Worm (Caenorhabditis elegans): Measurements from ENCODE around the gene F57B1.9.
A peak's percentile ranks its signal among the peaks of the same experiment; 100 is the strongest.

The F57B1.9 gene

DNA sequence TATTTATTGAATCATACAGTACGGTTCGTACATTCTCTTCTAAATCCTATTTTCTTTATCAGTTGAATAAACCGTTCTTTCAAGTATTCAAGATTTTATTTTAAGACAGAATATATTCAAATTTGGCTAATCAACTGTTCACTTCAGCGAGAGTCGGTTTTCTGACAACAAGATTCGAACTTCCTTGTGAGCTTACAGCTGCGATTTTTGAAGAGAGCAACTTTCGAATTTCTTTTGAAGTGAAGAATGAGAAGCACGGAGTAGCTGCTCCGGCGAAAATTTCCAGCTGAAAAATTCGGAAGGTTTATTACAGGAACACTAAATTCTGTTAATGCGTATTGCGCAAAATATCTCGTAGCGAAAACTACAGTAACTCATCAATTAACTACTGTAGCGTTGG is 16.3 kb downstream of the F57B1.9 start:
- TF ChIP-seq lin-54 (GFP tag; optimal IDR thresholded peaks at IDR 0.05): no peak
- TF ChIP-seq egrh-3 (GFP tag; IDR thresholded peaks at IDR 0.05): no peak
- TF ChIP-seq madf-8 (GFP tag; conservative IDR thresholded peaks at IDR 0.05): no peak
- TF ChIP-seq egl-18 (GFP tag; IDR thresholded peaks at IDR 0.05): no peak
- TF ChIP-seq rcor-1 (GFP tag; IDR thresholded peaks at IDR 0.05): no peak
- no peak for TF ChIP-seq dpff-1 (tag; optimal IDR thresholded peaks at IDR 0.05)
- no peak for TF ChIP-seq ekl-4 (GFP tag; IDR thresholded peaks at IDR 0.05)
- TF ChIP-seq mel-28 (tag; optimal IDR thresholded peaks at IDR 0.05; ENCODE audit: borderline replicate concordance): no peak
- TF ChIP-seq ama-1 (optimal IDR thresholded peaks at IDR 0.05): no peak
- no peak for TF ChIP-seq ama-1 (GFP tag; optimal IDR thresholded peaks at IDR 0.05)
- TF ChIP-seq lsl-1 (GFP tag; optimal IDR thresholded peaks at IDR 0.05): no peak
- no peak for TF ChIP-seq F57A8.1 (GFP tag; optimal IDR thresholded peaks at IDR 0.05)
- no peak for TF ChIP-seq somi-1 (GFP tag; optimal IDR thresholded peaks at IDR 0.05)
- no peak for TF ChIP-seq T26A5.8 (tag; optimal IDR thresholded peaks at IDR 0.05)
- no peak for TF ChIP-seq K12H6.12 (tag; optimal IDR thresholded peaks at IDR 0.05)
- no peak for TF ChIP-seq F22D6.2 (tag; optimal IDR thresholded peaks at IDR 0.05)

- TF ChIP-seq madf-6 (GFP tag; IDR thresholded peaks at IDR 0.05) (peak; percentile 37; the same call in 1 of the 2 replicates), cebp-2 (GFP tag; IDR thresholded peaks at IDR 0.05) (no peak), lag-1 (GFP tag; IDR thresholded peaks at IDR 0.05) (no peak), lin-35 (GFP tag; optimal IDR thresholded peaks at IDR 0.05) (no peak), snpc-4 (GFP tag; optimal IDR thresholded peaks at IDR 0.05) (no peak), snpc-4 (tag; optimal IDR thresholded peaks at IDR 0.05) (no peak), mxl-1 (tag; optimal IDR thresholded peaks at IDR 0.05) (no peak), nhr-179 (tag; optimal IDR thresholded peaks at IDR 0.05) (no peak), repo-1 (tag; optimal IDR thresholded peaks at IDR 0.05) (no peak), athp-1 (tag; optimal IDR thresholded peaks at IDR 0.05) (no peak), rpc-1 (optimal IDR thresholded peaks at IDR 0.05) (no peak), rpc-1 (tag; optimal IDR thresholded peaks at IDR 0.05) (no peak), mcd-1 (GFP tag; IDR thresholded peaks at IDR 0.05) (no peak), ceh-100 (GFP tag; IDR thresholded peaks at IDR 0.05) (no peak), hmg-20 (GFP tag; IDR thresholded peaks at IDR 0.05) (no peak), F37B4.10 (GFP tag; IDR thresholded peaks at IDR 0.05) (no peak), lin-40 (tag; optimal IDR thresholded peaks at IDR 0.05) (no peak), unc-130 (GFP tag; optimal IDR thresholded peaks at IDR 0.05) (no peak), hsf-1 (GFP tag; IDR thresholded peaks at IDR 0.05) (0 out of 2 replicates have a peak, but pooled peaks have one; percentile 21)
Observed at ce11 chrV:13179986-13180591, 17.6 kb downstream of the F57B1.9 start, which contains the start of gene cni-1. TSS of gene cni-1 (plus strand) at chrV:13180330.

DNA sequence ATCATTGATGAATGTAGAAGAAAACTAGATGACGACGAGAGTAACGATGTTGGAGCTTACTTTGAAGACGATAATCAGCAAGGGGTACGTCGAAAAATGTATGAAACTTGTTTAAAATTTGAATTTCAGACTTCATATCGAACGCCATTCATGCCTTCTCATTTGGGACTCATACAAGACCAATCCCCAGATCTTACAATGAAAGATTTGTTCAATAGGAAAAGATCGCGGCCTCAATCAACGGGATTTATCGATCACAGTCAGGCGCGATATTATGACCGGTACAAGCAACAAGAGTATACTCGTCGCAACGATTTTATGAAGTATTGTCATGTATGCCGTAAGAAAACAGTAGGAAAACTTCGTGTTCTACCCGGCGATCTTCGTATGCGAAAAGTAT is 20.9 kb downstream of the F57B1.9 start:
- no peak for TF ChIP-seq ceh-40 (GFP tag; IDR thresholded peaks at IDR 0.05)
- TF ChIP-seq ets-4 (GFP tag; optimal IDR thresholded peaks at IDR 0.05): no peak
- TF ChIP-seq B0336.3 (GFP tag; IDR thresholded peaks at IDR 0.05): no peak
- no peak for TF ChIP-seq ccch-3 (GFP tag; optimal IDR thresholded peaks at IDR 0.05)
- no peak for TF ChIP-seq pbrm-1 (GFP tag; IDR thresholded peaks at IDR 0.05)
- TF ChIP-seq lin-54 (GFP tag; optimal IDR thresholded peaks at IDR 0.05): no peak
- no peak for TF ChIP-seq aptf-2 (GFP tag; conservative IDR thresholded peaks at IDR 0.05)
- TF ChIP-seq gei-17 (GFP tag; optimal IDR thresholded peaks at IDR 0.05): no peak
- no peak for TF ChIP-seq egrh-3 (GFP tag; IDR thresholded peaks at IDR 0.05)
- TF ChIP-seq lin-26 (GFP tag; IDR thresholded peaks at IDR 0.05): no peak
- TF ChIP-seq C06A6.2 (GFP tag; conservative IDR thresholded peaks at IDR 0.05): no peak
- TF ChIP-seq T07F8.4 (tag; optimal IDR thresholded peaks at IDR 0.05): no peak
- TF ChIP-seq F23B12.7 (tag; optimal IDR thresholded peaks at IDR 0.05; ENCODE audit: insufficient read depth): no peak
- TF ChIP-seq attf-6 (GFP tag; IDR thresholded peaks at IDR 0.05): no peak
- no peak for TF ChIP-seq sptf-2 (GFP tag; optimal IDR thresholded peaks at IDR 0.05)
- no peak for TF ChIP-seq zim-3 (tag; optimal IDR thresholded peaks at IDR 0.05)
- TF ChIP-seq dox-1 (GFP tag; IDR thresholded peaks at IDR 0.05): no peak
- no peak for TF ChIP-seq madf-8 (GFP tag; conservative IDR thresholded peaks at IDR 0.05)
